Fruit fly (Drosophila melanogaster): Measurements from ENCODE around the gene CG42237.

Gene CG42237

DNA sequence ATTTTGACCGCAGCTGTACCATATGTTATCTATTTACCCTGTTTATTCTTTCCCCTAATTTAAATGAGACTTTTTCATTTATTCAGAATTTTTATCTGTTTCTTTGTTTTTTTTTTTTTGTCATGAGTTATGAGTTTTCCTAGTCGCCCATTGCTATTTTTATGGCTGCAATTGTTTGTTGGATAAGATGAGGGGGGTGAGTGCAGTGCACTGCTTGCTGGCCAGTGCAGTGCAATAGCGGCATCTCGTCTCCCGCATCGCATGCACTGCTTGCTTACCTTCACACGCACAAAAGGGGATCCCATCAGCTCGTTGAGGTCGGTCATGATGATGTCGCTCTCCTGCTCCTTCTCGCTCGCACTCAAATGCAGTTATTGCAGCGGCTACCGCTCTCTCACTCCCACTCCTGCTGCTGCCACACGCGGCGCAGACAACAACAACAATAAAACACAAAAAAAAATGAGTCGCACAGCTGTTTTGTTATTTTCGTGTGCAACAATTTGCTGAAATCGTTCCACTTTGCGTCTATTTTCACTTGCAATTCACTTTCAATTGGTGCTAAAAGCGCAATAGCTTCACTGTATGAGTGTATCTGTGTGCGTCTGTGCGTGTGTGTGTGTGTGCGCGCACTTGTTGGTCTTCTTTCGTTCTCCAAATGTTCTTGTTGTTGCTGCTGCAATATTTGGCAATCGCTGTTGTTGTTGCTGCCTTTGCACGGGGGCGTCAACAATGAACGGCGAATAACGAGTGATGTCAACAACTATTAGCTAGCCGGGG lies 13.2 kb downstream of the CG42237 start (continued):
- TF ChIP-seq Abd-B (GFP tag; optimal IDR thresholded peaks at IDR 0.05) (no peak), brk (GFP tag; optimal IDR thresholded peaks at IDR 0.05) (no peak)

- TF ChIP-seq dsf (GFP tag; optimal IDR thresholded peaks at IDR 0.05; ENCODE audit: borderline replicate concordance) (no peak), Hr83 (GFP tag; optimal IDR thresholded peaks at IDR 0.05; ENCODE audit: poor library complexity, severe bottlenecking) (peak; percentile 79), fru (GFP tag; optimal IDR thresholded peaks at IDR 0.05) (peak; percentile 26), br (GFP tag; optimal IDR thresholded peaks at IDR 0.05) (peak; percentile 23), sage (GFP tag; optimal IDR thresholded peaks at IDR 0.05) (no peak), Myc (optimal IDR thresholded peaks at IDR 0.05) (no peak), h (GFP tag; optimal IDR thresholded peaks at IDR 0.05) (peak; percentile 61), psq (GFP tag; optimal IDR thresholded peaks at IDR 0.05) (peak; percentile 5), usp (GFP tag; optimal IDR thresholded peaks at IDR 0.05) (no peak), rgr (GFP tag; optimal IDR thresholded peaks at IDR 0.05) (peak; percentile 50), GATAd (GFP tag; optimal IDR thresholded peaks at IDR 0.05) (no peak), Jra (GFP tag; optimal IDR thresholded peaks at IDR 0.05) (peak; percentile 23), HLH106 (tag; optimal IDR thresholded peaks at IDR 0.05) (no peak), tai (GFP tag; optimal IDR thresholded peaks at IDR 0.05) (no peak), Hnf4 (GFP tag; optimal IDR thresholded peaks at IDR 0.05) (peak; percentile 36), ey (GFP tag; optimal IDR thresholded peaks at IDR 0.05) (no peak), brk (GFP tag; optimal IDR thresholded peaks at IDR 0.05) (no peak), lola (GFP tag; optimal IDR thresholded peaks at IDR 0.05) (no peak), Dfd (GFP tag; optimal IDR thresholded peaks at IDR 0.05) (no peak), Rel (GFP tag; optimal IDR thresholded peaks at IDR 0.05) (no peak), Rel (tag; optimal IDR thresholded peaks at IDR 0.05) (peak; percentile 30), jim (GFP tag; optimal IDR thresholded peaks at IDR 0.05) (no peak), CG32264 (GFP tag; optimal IDR thresholded peaks at IDR 0.05) (no peak), Abd-B (GFP tag; optimal IDR thresholded peaks at IDR 0.05) (no peak), dmrt93B (GFP tag; optimal IDR thresholded peaks at IDR 0.05) (no peak), N (GFP tag; optimal IDR thresholded peaks at IDR 0.05) (peak; percentile 4), woc (GFP tag; optimal IDR thresholded peaks at IDR 0.05) (no peak), CG9705 (GFP tag; optimal IDR thresholded peaks at IDR 0.05) (no peak), sv (GFP tag; optimal IDR thresholded peaks at IDR 0.05) (no peak), Hr78 (GFP tag; optimal IDR thresholded peaks at IDR 0.05) (no peak), Mio (GFP tag; optimal IDR thresholded peaks at IDR 0.05) (no peak), OdsH (GFP tag; optimal IDR thresholded peaks at IDR 0.05) (no peak), Dif (GFP tag; optimal IDR thresholded peaks at IDR 0.05; ENCODE audit: partially characterized antibody) (peak; percentile 15), pan (optimal IDR thresholded peaks at IDR 0.05) (no peak), foxo (GFP tag; optimal IDR thresholded peaks at IDR 0.05) (peak in 1 of 2 experiments; percentile 39), CrebA (GFP tag; optimal IDR thresholded peaks at IDR 0.05; ENCODE audit: borderline replicate concordance) (no peak), dl (GFP tag; optimal IDR thresholded peaks at IDR 0.05; ENCODE audit: insufficient read depth in 1 of 2, partially characterized antibody in 2 of 2) (no peak), Vsx2 (GFP tag; optimal IDR thresholded peaks at IDR 0.05; ENCODE audit: partially characterized antibody) (no peak), Sp1 (GFP tag; optimal IDR thresholded peaks at IDR 0.05) (peak; percentile 33)
These were observed 13.8 kb downstream of the CG42237 start, which contains the start of the genes CG32638, CG15717 and MFS10 for dm6 chrX:13128750-13129152. CG32638 (minus strand) TSS chrX:13128794. CG15717 (plus strand) TSS chrX:13128952. MFS10 (plus strand) TSS chrX:13129018.

Measured in whole organism, wandering third instar larva.